Worm (Caenorhabditis elegans): ENCODE data around the gene brap-2.

DNA sequence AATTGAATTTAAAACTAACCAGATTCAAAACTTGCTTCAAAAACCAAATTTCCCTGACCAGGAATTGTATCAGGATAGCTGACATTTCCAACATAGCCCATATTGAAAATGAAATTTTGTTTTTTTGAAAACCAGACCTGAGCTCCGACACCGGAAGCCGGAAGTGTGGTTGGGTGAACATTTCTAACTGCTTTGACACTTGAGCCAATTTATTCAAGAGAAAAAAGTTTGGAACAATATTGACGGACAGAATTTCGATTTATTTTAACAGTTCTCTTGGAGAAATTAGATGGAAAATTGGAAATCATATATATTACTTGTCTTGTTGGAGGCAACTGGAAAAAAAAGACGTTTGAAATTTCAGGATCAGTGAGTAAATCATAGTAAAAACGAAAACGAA lies 5.8 kb downstream of the brap-2 start, which contains the start of gene ccpp-6:
- TF ChIP-seq mdl-1 (tag; optimal IDR thresholded peaks at IDR 0.05) (no peak), ZK546.5 (tag; optimal IDR thresholded peaks at IDR 0.05) (no peak)

Data from whole organism, L3 larva.